Worm (Caenorhabditis elegans) whole organism, L1 larva: ENCODE data around the gene sre-24.

Experiments
- C16A3.4 ChIP-seq: fragments of 150-350 bp; optimal IDR thresholded peaks from 2 replicates; lab custom pipeline; 2014; ENCODE audit warnings: missing biosample characterization, missing genetic modification characterization
- F16B12.6 ChIP-seq: fragments of 150-350 bp; optimal IDR thresholded peaks from 2 replicates; lab custom pipeline; 2014; ENCODE audit warnings: missing biosample characterization, missing genetic modification characterization
- blmp-1 ChIP-seq: fragments of 150-350 bp; optimal IDR thresholded peaks from 2 replicates; lab custom pipeline; 2014; ENCODE audit warnings: missing biosample characterization, missing genetic modification characterization
- ceh-82 ChIP-seq, 3 experiments: fragments of 150-350 bp in 1 of 3; sonication (generic microtip) in 2 of 3; optimal IDR thresholded peaks; 2 replicates each; lab custom pipeline; 2014 to 2017; ENCODE audit warnings: missing biosample characterization in 3 of 3, missing genetic modification characterization in 3 of 3
- ceh-88 ChIP-seq: fragments of 200-800 bp; sonication (Bioruptor generic); IDR thresholded peaks from 2 replicates; pipeline ENCODE4 v1.3.6; 2022; ENCODE audit warnings: missing genetic modification characterization, missing compliant biosample characterization
- efl-1 ChIP-seq, 4 experiments: fragments of 150-350 bp; optimal IDR thresholded peaks in 3 of 4; peaks in 1 of 4; 1 replicate in 1 of 4; 2 replicates in 3 of 4; lab custom pipeline; 2014; ENCODE audit warnings: missing biosample characterization in 2 of 4, missing genetic modification characterization in 2 of 4, missing genetic modification reagents in 2 of 4
- egl-27 ChIP-seq, 2 experiments: fragments of 150-350 bp in 1 of 2; sonication (generic microtip); optimal IDR thresholded peaks; 3 replicates each; lab custom pipeline; 2017 to 2018; ENCODE audit warnings: missing biosample characterization in 2 of 2, missing genetic modification characterization in 2 of 2, missing genetic modification reagents in 2 of 2
- elt-2 ChIP-seq: sonication (generic microtip); optimal IDR thresholded peaks from 2 replicates; lab custom pipeline; 2016; ENCODE audit warnings: missing genetic modification characterization, mild to moderate bottlenecking, inconsistent platforms, missing compliant biosample characterization, missing genetic modification reagents
- irx-1 ChIP-seq: sonication (generic microtip); optimal IDR thresholded peaks from 2 replicates; lab custom pipeline; 2016; ENCODE audit warnings: missing genetic modification characterization, missing compliant biosample characterization
- isw-1 ChIP-seq: fragments of 200-800 bp; sonication (Bioruptor generic); IDR thresholded peaks from 2 replicates; pipeline ENCODE4 v1.3.6; 2022; ENCODE audit warnings: missing genetic modification characterization, missing compliant biosample characterization
- lin-39 ChIP-seq: fragments of 150-350 bp; optimal IDR thresholded peaks from 2 replicates; lab custom pipeline; 2014; ENCODE audit warnings: missing biosample characterization, missing genetic modification reagents, missing genetic modification characterization
- lir-3 ChIP-seq: sonication (generic microtip); optimal IDR thresholded peaks from 2 replicates; lab custom pipeline; 2016; ENCODE audit warnings: mild to moderate bottlenecking, missing genetic modification characterization, moderate library complexity, missing compliant biosample characterization; ENCODE audit not compliant: poor library complexity
- lsy-2 ChIP-seq, 2 experiments: fragments of 150-350 bp; optimal IDR thresholded peaks; 2 replicates each; lab custom pipeline; 2014; ENCODE audit warnings: missing biosample characterization in 2 of 2, missing genetic modification characterization in 2 of 2
- mef-2 ChIP-seq: fragments of 150-350 bp; optimal IDR thresholded peaks from 2 replicates; lab custom pipeline; 2014; ENCODE audit warnings: missing biosample characterization, missing genetic modification characterization
- nhr-11 ChIP-seq: fragments of 150-350 bp; optimal IDR thresholded peaks from 2 replicates; lab custom pipeline; 2014; ENCODE audit warnings: missing biosample characterization, missing genetic modification characterization
- nhr-19 ChIP-seq: fragments of 200-800 bp; sonication (Bioruptor generic); conservative IDR thresholded peaks from 2 replicates; pipeline ENCODE4 v1.3.6; 2022; ENCODE audit warnings: missing genetic modification characterization, missing compliant biosample characterization
- nhr-237 ChIP-seq: fragments of 150-350 bp; optimal IDR thresholded peaks from 2 replicates; lab custom pipeline; 2014; ENCODE audit warnings: missing biosample characterization, missing genetic modification characterization
- nhr-47 ChIP-seq: sonication (generic microtip); optimal IDR thresholded peaks from 2 replicates; lab custom pipeline; 2016; ENCODE audit warnings: mild to moderate bottlenecking, missing genetic modification characterization, moderate library complexity, missing compliant biosample characterization
- nhr-71 ChIP-seq: sonication (generic microtip); optimal IDR thresholded peaks from 2 replicates; lab custom pipeline; 2016; ENCODE audit warnings: mild to moderate bottlenecking, missing genetic modification characterization, moderate library complexity, missing compliant biosample characterization
- nhr-77 ChIP-seq: fragments of 150-350 bp; optimal IDR thresholded peaks from 2 replicates; lab custom pipeline; 2014; ENCODE audit warnings: missing biosample characterization, missing genetic modification characterization
- sup-37 ChIP-seq: fragments of 200-800 bp; sonication (Bioruptor generic); optimal IDR thresholded peaks from 2 replicates; lab custom pipeline; 2018; ENCODE audit warnings: mild to moderate bottlenecking, missing genetic modification characterization, missing compliant biosample characterization
- unc-130 ChIP-seq: fragments of 150-350 bp; optimal IDR thresholded peaks from 2 replicates; lab custom pipeline; 2017; ENCODE audit warnings: missing biosample characterization, missing genetic modification characterization, inconsistent platforms
- unc-62 ChIP-seq: fragments of 150-350 bp; optimal IDR thresholded peaks from 2 replicates; lab custom pipeline; 2014; ENCODE audit warnings: missing biosample characterization, missing genetic modification reagents, missing genetic modification characterization
- unc-86 ChIP-seq: sonication (generic microtip); optimal IDR thresholded peaks from 2 replicates; lab custom pipeline; 2016; ENCODE audit warnings: missing genetic modification characterization, missing compliant biosample characterization
- xbp-1 ChIP-seq: sonication (generic microtip); optimal IDR thresholded peaks from 2 replicates; lab custom pipeline; 2016; ENCODE audit warnings: missing genetic modification characterization, missing compliant biosample characterization
- zip-4 ChIP-seq: fragments of 200-800 bp; sonication (Bioruptor generic); optimal IDR thresholded peaks from 2 replicates; lab custom pipeline; 2018; ENCODE audit warnings: mild to moderate bottlenecking, missing genetic modification characterization, moderate library complexity, missing compliant biosample characterization
- ztf-11 ChIP-seq, 2 experiments: sonication (generic microtip); optimal IDR thresholded peaks; 2 replicates each; lab custom pipeline; 2016 to 2017; ENCODE audit warnings: missing genetic modification characterization in 2 of 2, missing biosample characterization in 1 of 2, missing compliant biosample characterization in 1 of 2
- ztf-4 ChIP-seq: fragments of 150-350 bp; optimal IDR thresholded peaks from 2 replicates; lab custom pipeline; 2014; ENCODE audit warnings: missing biosample characterization, missing genetic modification characterization

sre-24 gene

DNA sequence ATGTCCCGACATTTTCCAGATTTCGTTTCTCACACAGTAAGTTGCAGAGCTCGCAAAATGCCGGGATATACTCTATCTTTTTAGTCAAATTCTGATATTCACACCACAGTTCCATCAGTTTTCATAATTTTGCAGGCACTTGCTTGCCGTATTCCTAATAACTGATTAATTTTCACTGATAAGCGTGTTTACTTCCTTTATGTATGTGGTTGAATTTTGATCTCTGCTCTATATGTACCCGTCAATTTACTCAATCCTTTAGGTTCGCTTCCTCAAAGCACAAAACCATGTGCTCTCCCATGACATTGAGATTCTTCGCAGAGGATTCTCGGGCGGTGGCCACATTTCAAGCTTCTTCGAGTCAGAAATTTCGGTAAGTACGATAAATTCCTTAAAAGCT, 2.9 kb upstream of the sre-24 start:
- TF ChIP-seq ceh-88 (GFP tag; lab: Robert Waterston, UW) (no peak), sup-37 (GFP tag; lab: Kevin White, UChicago) (no peak), unc-130 (no peak), lir-3 (tag; lab: Kevin White, UChicago) (no peak), ceh-82 (tag; optimal IDR thresholded peaks at IDR 0.05; lab: Kevin White, UChicago) (no peak), efl-1 (optimal IDR thresholded peaks at IDR 0.05; lab: Kevin White, UChicago) (no peak), efl-1 (GFP tag; optimal IDR thresholded peaks at IDR 0.05 in 1 of 2; lab: Kevin White, UChicago) (no peak), isw-1 (GFP tag; lab: Robert Waterston, UW) (no peak), egl-27 (tag; optimal IDR thresholded peaks at IDR 0.05; lab: Kevin White, UChicago) (no peak), blmp-1 (tag; lab: Kevin White, UChicago) (no peak), lsy-2 (tag; optimal IDR thresholded peaks at IDR 0.05; lab: Kevin White, UChicago) (no peak), nhr-77 (tag; lab: Kevin White, UChicago) (no peak), zip-4 (GFP tag; lab: Kevin White, UChicago) (no peak), nhr-237 (tag; lab: Kevin White, UChicago) (no peak), nhr-47 (no peak)

DNA sequence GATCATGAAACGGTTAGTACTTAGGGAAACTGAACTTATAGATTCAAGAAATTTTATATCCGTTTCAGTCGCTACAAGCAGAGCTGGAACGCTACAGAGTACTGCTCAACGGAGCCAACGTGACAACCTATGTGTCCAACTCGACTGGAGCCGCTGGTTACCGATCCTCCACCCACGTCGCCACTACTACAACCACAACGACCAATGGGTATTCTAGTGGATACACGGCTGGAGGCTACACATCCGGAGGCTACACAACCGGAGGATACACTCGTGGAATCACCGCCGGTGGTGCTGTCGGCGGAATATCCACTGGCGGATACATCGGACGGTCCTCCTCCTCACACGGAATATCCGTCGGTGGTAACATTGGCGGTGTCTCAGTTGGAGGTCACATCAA, 1.4 kb upstream of the sre-24 start:
- TF ChIP-seq ceh-88 (GFP tag; lab: Robert Waterston, UW): no peak
- no peak for TF ChIP-seq C16A3.4 (tag; lab: Kevin White, UChicago)
- TF ChIP-seq F16B12.6 (tag; lab: Kevin White, UChicago): no peak
- TF ChIP-seq mef-2 (tag; lab: Kevin White, UChicago): no peak

DNA sequence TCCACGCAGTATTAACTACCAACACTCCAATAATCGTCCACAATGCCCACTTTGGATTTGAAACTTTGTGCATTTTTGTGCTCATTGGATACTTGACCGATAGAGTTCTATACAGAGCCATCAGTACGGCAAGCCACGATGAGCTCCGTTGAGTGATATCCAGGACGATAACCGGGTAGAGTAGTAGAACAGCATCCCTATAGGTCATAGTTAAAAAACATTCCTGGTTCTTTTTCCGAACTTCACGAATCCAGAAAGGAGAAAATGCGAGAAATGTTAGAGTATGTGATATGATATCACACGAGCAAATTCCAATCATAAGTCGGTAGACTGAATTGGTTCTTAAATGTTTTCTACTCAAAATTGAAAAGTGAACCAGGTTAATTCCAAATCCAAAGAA, 3.8 kb downstream of the sre-24 start:
- TF ChIP-seq unc-62 (GFP tag; lab: Kevin White, UChicago): no peak

- no peak for TF ChIP-seq ceh-82 (tag; optimal IDR thresholded peaks at IDR 0.05; lab: Kevin White, UChicago)
- TF ChIP-seq egl-27 (tag; optimal IDR thresholded peaks at IDR 0.05; lab: Kevin White, UChicago): no peak
- TF ChIP-seq ceh-88 (GFP tag; lab: Robert Waterston, UW): no peak
- no peak for TF ChIP-seq nhr-11
- TF ChIP-seq lin-39: no peak
- TF ChIP-seq lsy-2 (tag; optimal IDR thresholded peaks at IDR 0.05; lab: Kevin White, UChicago): no peak
- TF ChIP-seq, all 84 proteins: peak for 0
Measured at ce11 chrV:2888681-2889080, 4.2 kb downstream of the sre-24 start, which contains the start of gene srw-4. Gene srw-4, minus strand, starts transcription at chrV:2888781.

DNA sequence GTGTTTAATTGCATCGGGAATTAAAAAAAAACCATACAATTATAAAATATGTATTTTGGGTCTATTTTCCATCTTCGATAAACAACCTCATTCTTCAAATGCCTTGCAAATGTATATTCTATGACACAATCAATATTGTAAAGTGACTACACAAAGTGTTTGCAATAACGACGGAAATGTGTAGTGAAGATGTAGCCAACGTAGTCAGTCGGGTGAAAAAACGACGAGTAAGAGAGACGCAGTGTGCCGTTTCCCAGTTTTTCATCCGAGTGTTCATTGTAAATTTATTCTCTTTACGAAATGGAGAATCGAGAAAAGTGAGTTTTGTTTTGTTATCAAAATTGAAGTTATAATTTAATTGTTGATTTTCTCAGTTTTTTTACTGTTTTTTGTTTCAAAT, 7.4 kb downstream of the sre-24 start, which contains the start of gene F37B4.15:
Gene F37B4.15, plus strand, starts transcription at position 301 of the 400 bp plus-strand sequence.
- TF ChIP-seq ztf-11 (tag; optimal IDR thresholded peaks at IDR 0.05; lab: Kevin White, UChicago) (no peak), isw-1 (GFP tag; lab: Robert Waterston, UW) (no peak), unc-86 (tag; lab: Kevin White, UChicago) (no peak), elt-2 (tag; lab: Kevin White, UChicago) (no peak), lsy-2 (tag; optimal IDR thresholded peaks at IDR 0.05; lab: Kevin White, UChicago) (no peak), nhr-19 (GFP tag; lab: Robert Waterston, UW) (no peak), xbp-1 (no peak), ztf-4 (no peak)

DNA sequence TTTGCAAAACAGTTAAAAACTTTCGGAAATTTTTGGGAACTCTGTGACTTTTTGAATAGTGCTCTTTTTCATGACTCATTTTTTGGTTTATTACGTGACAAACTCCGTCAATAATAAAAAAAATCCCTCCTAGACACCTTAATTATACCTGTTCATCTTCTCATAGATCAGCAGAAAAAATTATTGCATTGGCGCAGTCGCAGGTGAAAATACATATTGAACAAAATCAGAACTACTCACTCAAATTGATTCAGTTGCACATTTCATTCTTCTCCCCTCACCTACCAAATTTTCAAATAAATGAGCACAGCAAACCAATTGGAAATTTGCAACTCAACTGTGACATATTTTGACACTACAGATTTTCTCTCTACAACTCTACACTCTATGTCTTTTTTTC, 8.5 kb downstream of the sre-24 start, which contains the start of gene srh-127:
Gene srh-127, plus strand, starts transcription at position 301 of the 400 bp plus-strand sequence.
- TF ChIP-seq efl-1 (optimal IDR thresholded peaks at IDR 0.05; lab: Kevin White, UChicago) (no peak), efl-1 (GFP tag; optimal IDR thresholded peaks at IDR 0.05 in 1 of 2; lab: Kevin White, UChicago) (peak in 1 of 2 experiments; percentile 17), irx-1 (tag; lab: Kevin White, UChicago) (no peak)

DNA sequence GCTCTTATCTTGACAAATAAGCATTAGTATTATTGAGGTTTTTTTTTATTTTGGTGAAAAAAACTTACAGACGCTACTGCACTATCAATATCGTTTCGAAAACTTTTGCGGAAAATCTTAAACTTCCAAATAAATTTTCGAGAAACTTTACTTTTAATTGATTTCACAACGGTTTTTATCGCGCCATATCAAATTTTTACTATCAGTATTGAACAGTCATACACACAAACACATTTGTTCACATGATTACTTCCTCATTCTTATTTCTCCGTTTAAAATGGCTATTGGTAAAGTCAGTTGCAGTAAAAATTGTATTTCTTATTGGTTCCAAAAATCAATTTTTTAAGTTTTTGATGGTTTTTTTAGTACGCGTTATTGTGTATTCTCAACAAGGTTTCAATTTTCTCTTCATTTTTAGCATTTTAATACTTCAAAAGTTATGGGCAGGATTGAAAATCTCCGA, 11.7 kb downstream of the sre-24 start, which contains the start of gene pals-32:
Gene pals-32, plus strand, starts transcription at position 413 of the 463 bp plus-strand sequence.
- peak; percentile 3 for TF ChIP-seq elt-2 (tag; lab: Kevin White, UChicago)
- TF ChIP-seq nhr-71 (tag; lab: Kevin White, UChicago): no peak
